Fruit fly (Drosophila melanogaster) whole organism, embryonic: ENCODE data around the gene Sgp.
A peak's percentile ranks its signal among the peaks of the same experiment; 100 is the strongest.

Experiments
- CG10209 ChIP-seq: fragments of 200-800 bp; sonication (Bioruptor generic); optimal IDR thresholded peaks from 3 replicates; lab custom pipeline; 2017; ENCODE audit warnings: missing biosample characterization, mild to moderate bottlenecking, missing genetic modification characterization, missing genetic modification reagents
- CG12391 ChIP-seq: fragments of 200-800 bp; sonication (Bioruptor generic); optimal IDR thresholded peaks from 3 replicates; lab custom pipeline; 2018; ENCODE audit warnings: missing biosample characterization, mild to moderate bottlenecking, missing genetic modification characterization, moderate library complexity
- CG14860 ChIP-seq: fragments of 200-800 bp; sonication (Bioruptor generic); IDR thresholded peaks from 3 replicates; pipeline ENCODE4 v1.3.6; 2022; ENCODE audit warnings: missing biosample characterization, missing genetic modification characterization; ENCODE audit not compliant: partially characterized antibody
- CG14965 ChIP-seq: fragments of 200-800 bp; sonication (Bioruptor generic); optimal IDR thresholded peaks from 2 replicates; lab custom pipeline; 2016; ENCODE audit warnings: missing biosample characterization, missing genetic modification characterization, borderline replicate concordance
- CG1647 ChIP-seq: fragments of 200-800 bp; sonication (Bioruptor generic); optimal IDR thresholded peaks from 3 replicates; lab custom pipeline; 2016; ENCODE audit warnings: missing biosample characterization, missing genetic modification characterization
- CG16815 ChIP-seq: fragments of 200-800 bp; sonication (Bioruptor generic); optimal IDR thresholded peaks from 3 replicates; lab custom pipeline; 2017; ENCODE audit warnings: missing biosample characterization, mild to moderate bottlenecking, missing genetic modification characterization
- CG30020 ChIP-seq: fragments of 200-800 bp; optimal IDR thresholded peaks from 2 replicates; lab custom pipeline; 2019; ENCODE audit warnings: missing biosample characterization, mild to moderate bottlenecking, missing genetic modification characterization, moderate library complexity
- CG3163 ChIP-seq: fragments of 200-800 bp; sonication (Bioruptor generic); optimal IDR thresholded peaks from 3 replicates; lab custom pipeline; 2016; ENCODE audit warnings: missing biosample characterization, missing genetic modification characterization
- CG34422 ChIP-seq: fragments of 200-800 bp; sonication (Bioruptor generic); IDR thresholded peaks from 3 replicates; pipeline ENCODE4 v1.3.6; 2022; ENCODE audit warnings: missing biosample characterization, missing genetic modification characterization
- CG43689 ChIP-seq: fragments of 200-800 bp; sonication (Bioruptor generic); IDR thresholded peaks from 2 replicates; pipeline ENCODE4 v1.3.6; 2022; ENCODE audit warnings: missing biosample characterization, missing genetic modification characterization
- CG4617 ChIP-seq: fragments of 200-800 bp; sonication (Bioruptor generic); optimal IDR thresholded peaks from 3 replicates; lab custom pipeline; 2016; ENCODE audit warnings: missing biosample characterization, missing genetic modification characterization, borderline replicate concordance
- CG4707 ChIP-seq: fragments of 200-800 bp; sonication (Bioruptor generic); optimal IDR thresholded peaks from 2 replicates; lab custom pipeline; 2018; ENCODE audit warnings: missing biosample characterization, mild to moderate bottlenecking, missing genetic modification characterization, moderate library complexity
- CG6175 ChIP-seq: fragments of 200-800 bp; sonication (Bioruptor generic); IDR thresholded peaks from 3 replicates; pipeline ENCODE4 v1.3.6; 2022; ENCODE audit warnings: missing biosample characterization, missing genetic modification characterization
- CG7372 ChIP-seq: fragments of 200-800 bp; sonication (Bioruptor generic); IDR thresholded peaks from 2 replicates; pipeline ENCODE4 v1.3.6; 2022; ENCODE audit warnings: missing biosample characterization, missing genetic modification characterization
- CG8281 ChIP-seq: fragments of 200-800 bp; sonication (Bioruptor generic); optimal IDR thresholded peaks from 2 replicates; lab custom pipeline; 2018; ENCODE audit warnings: missing biosample characterization, mild to moderate bottlenecking, missing genetic modification characterization, moderate library complexity
- CG9437 ChIP-seq: fragments of 200-800 bp; sonication (Bioruptor generic); optimal IDR thresholded peaks from 2 replicates; lab custom pipeline; 2018; ENCODE audit warnings: missing biosample characterization, mild to moderate bottlenecking, missing genetic modification characterization
- CG9876 ChIP-seq: fragments of 200-800 bp; sonication (Bioruptor generic); optimal IDR thresholded peaks from 2 replicates; lab custom pipeline; 2016; ENCODE audit warnings: missing biosample characterization, missing genetic modification characterization
- CoRest ChIP-seq: fragments of 200-800 bp; sonication (Bioruptor generic); optimal IDR thresholded peaks from 3 replicates; lab custom pipeline; 2018; ENCODE audit warnings: missing biosample characterization, mild to moderate bottlenecking, missing genetic modification characterization, moderate library complexity
- Doc3 ChIP-seq: fragments of 200-800 bp; sonication (Bioruptor generic); IDR thresholded peaks from 3 replicates; pipeline ENCODE4 v1.3.6; 2022; ENCODE audit warnings: missing biosample characterization, missing genetic modification characterization; ENCODE audit not compliant: partially characterized antibody
- Elba2 ChIP-seq: fragments of 200-800 bp; sonication (Bioruptor generic); optimal IDR thresholded peaks from 3 replicates; lab custom pipeline; 2016; ENCODE audit warnings: missing biosample characterization, missing genetic modification characterization
- Jarid2 ChIP-seq: fragments of 200-800 bp; sonication (Bioruptor generic); optimal IDR thresholded peaks from 3 replicates; lab custom pipeline; 2017; ENCODE audit warnings: mild to moderate bottlenecking, missing biosample characterization, missing genetic modification reagents, missing genetic modification characterization
- Kr ChIP-seq: fragments of 200-800 bp; sonication (Bioruptor generic); optimal IDR thresholded peaks from 2 replicates; lab custom pipeline; 2017; ENCODE audit warnings: missing biosample characterization, mild to moderate bottlenecking, missing genetic modification characterization
- MBD-R2 ChIP-seq: fragments of 200-800 bp; sonication (Bioruptor generic); IDR thresholded peaks from 2 replicates; pipeline ENCODE4 v1.3.6; 2022; ENCODE audit warnings: missing biosample characterization, missing genetic modification characterization
- NC2α ChIP-seq: fragments of 200-800 bp; sonication (Bioruptor generic); optimal IDR thresholded peaks from 2 replicates; lab custom pipeline; 2016; ENCODE audit warnings: missing biosample characterization, missing genetic modification characterization
- Nf-YC ChIP-seq: fragments of 200-800 bp; optimal IDR thresholded peaks from 3 replicates; lab custom pipeline; 2019; ENCODE audit warnings: missing biosample characterization, mild to moderate bottlenecking, missing genetic modification characterization, moderate library complexity
- Sin3A ChIP-seq: fragments of >200 bp; optimal IDR thresholded peaks from 2 replicates; lab custom pipeline; 2018
- Spps ChIP-seq: fragments of 200-800 bp; sonication (Bioruptor generic); optimal IDR thresholded peaks from 2 replicates; lab custom pipeline; 2018; ENCODE audit warnings: missing biosample characterization, mild to moderate bottlenecking, missing genetic modification characterization
- Ssrp ChIP-seq: fragments of 200-800 bp; sonication (Bioruptor generic); optimal IDR thresholded peaks from 2 replicates; lab custom pipeline; 2018; ENCODE audit warnings: missing biosample characterization, mild to moderate bottlenecking, missing genetic modification characterization, moderate library complexity
- Taf1 ChIP-seq: fragments of 200-800 bp; sonication (Bioruptor generic); IDR thresholded peaks from 2 replicates; pipeline ENCODE4 v1.3.6; 2022; ENCODE audit warnings: missing biosample characterization, missing genetic modification characterization
- Trl ChIP-seq, 3 experiments: fragments of >200 bp in 2 of 3; fragments of 200-800 bp in 1 of 3; sonication (Bioruptor generic) in 1 of 3; optimal IDR thresholded peaks; 2 replicates in 1 of 3; 3 replicates in 2 of 3; lab custom pipeline; 2016 to 2017; ENCODE audit warnings: missing biosample characterization in 1 of 3, missing genetic modification characterization in 1 of 3
- ab ChIP-seq: fragments of 200-800 bp; sonication (Bioruptor generic); optimal IDR thresholded peaks from 2 replicates; lab custom pipeline; 2016; ENCODE audit warnings: missing biosample characterization, missing genetic modification characterization
- bowl ChIP-seq: fragments of 200-800 bp; sonication (Bioruptor generic); IDR thresholded peaks from 2 replicates; pipeline ENCODE4 v1.3.6; 2022; ENCODE audit warnings: missing biosample characterization, missing genetic modification characterization
- cg ChIP-seq: fragments of 200-800 bp; sonication (Bioruptor generic); optimal IDR thresholded peaks from 3 replicates; lab custom pipeline; 2019; ENCODE audit warnings: missing biosample characterization, mild to moderate bottlenecking, missing genetic modification characterization, moderate library complexity
- chif ChIP-seq, 2 experiments: fragments of 200-800 bp; sonication (Bioruptor generic); optimal IDR thresholded peaks; 3 replicates each; lab custom pipeline; 2016; ENCODE audit warnings: missing biosample characterization in 2 of 2, missing genetic modification characterization in 2 of 2
- chn ChIP-seq: fragments of 200-800 bp; sonication (Bioruptor generic); optimal IDR thresholded peaks from 2 replicates; lab custom pipeline; 2016; ENCODE audit warnings: missing biosample characterization, missing genetic modification characterization
- ci ChIP-seq: fragments of 200-800 bp; sonication (Bioruptor generic); IDR thresholded peaks from 3 replicates; pipeline ENCODE4 v1.3.6; 2022; ENCODE audit warnings: missing biosample characterization, missing genetic modification characterization
- dimm ChIP-seq: fragments of 200-800 bp; sonication (Bioruptor generic); IDR thresholded peaks from 2 replicates; pipeline ENCODE4 v1.3.6; 2022; ENCODE audit warnings: missing biosample characterization, missing genetic modification characterization
- dmrt99B ChIP-seq: fragments of 200-800 bp; sonication (Bioruptor generic); optimal IDR thresholded peaks from 2 replicates; lab custom pipeline; 2018; ENCODE audit warnings: missing biosample characterization, mild to moderate bottlenecking, missing genetic modification characterization, moderate library complexity
- fru ChIP-seq: fragments of >200 bp; optimal IDR thresholded peaks from 2 replicates; lab custom pipeline; 2017
- ham ChIP-seq: fragments of 200-800 bp; sonication (Bioruptor generic); IDR thresholded peaks from 2 replicates; pipeline ENCODE4 v1.3.6; 2022; ENCODE audit warnings: missing biosample characterization, missing genetic modification characterization
- hb ChIP-seq: fragments of 200-800 bp; sonication (Bioruptor generic); IDR thresholded peaks from 3 replicates; pipeline ENCODE4 v1.3.6; 2022; ENCODE audit warnings: missing biosample characterization, missing genetic modification characterization; ENCODE audit not compliant: partially characterized antibody
- insv ChIP-seq, 2 experiments: fragments of 200-800 bp; sonication (Bioruptor generic); optimal IDR thresholded peaks; 3 replicates each; lab custom pipeline; 2016 to 2018; ENCODE audit warnings: missing biosample characterization in 2 of 2, missing genetic modification characterization in 2 of 2
- inv ChIP-seq: fragments of 200-800 bp; sonication (Bioruptor generic); IDR thresholded peaks from 2 replicates; pipeline ENCODE4 v1.3.6; 2022; ENCODE audit warnings: missing biosample characterization, missing genetic modification characterization; ENCODE audit not compliant: partially characterized antibody
- mirr ChIP-seq: fragments of 200-800 bp; sonication (Bioruptor generic); optimal IDR thresholded peaks from 3 replicates; lab custom pipeline; 2018; ENCODE audit warnings: missing biosample characterization, mild to moderate bottlenecking, missing genetic modification characterization
- odd ChIP-seq: fragments of 200-800 bp; sonication (Bioruptor generic); optimal IDR thresholded peaks from 2 replicates; lab custom pipeline; 2017; ENCODE audit warnings: missing biosample characterization, mild to moderate bottlenecking, missing genetic modification characterization
- peb ChIP-seq: fragments of 200-800 bp; sonication (Bioruptor generic); IDR thresholded peaks from 2 replicates; pipeline ENCODE4 v1.3.6; 2022; ENCODE audit warnings: missing biosample characterization, missing genetic modification characterization
- psq ChIP-seq: fragments of 200-800 bp; sonication (Bioruptor generic); optimal IDR thresholded peaks from 2 replicates; lab custom pipeline; 2017; ENCODE audit warnings: missing biosample characterization, missing genetic modification characterization
- trem ChIP-seq: fragments of 200-800 bp; optimal IDR thresholded peaks from 3 replicates; lab custom pipeline; 2019; ENCODE audit warnings: missing biosample characterization, mild to moderate bottlenecking, missing genetic modification characterization, moderate library complexity
- tup ChIP-seq: fragments of 200-800 bp; sonication (Bioruptor generic); optimal IDR thresholded peaks from 2 replicates; lab custom pipeline; 2016; ENCODE audit warnings: missing biosample characterization, mild to moderate bottlenecking, missing genetic modification characterization, moderate library complexity
- vnd ChIP-seq: fragments of 200-800 bp; sonication (Bioruptor generic); IDR thresholded peaks from 3 replicates; pipeline ENCODE4 v1.3.6; 2022; ENCODE audit warnings: missing biosample characterization, missing genetic modification characterization; ENCODE audit not compliant: partially characterized antibody

The Sgp gene

dm6 chr2L:8545393-8546100 is 26.1 kb downstream of the Sgp start (continued):
- TF ChIP-seq CG9437 (GFP tag; lab: Kevin White, UChicago) (no peak), chn (GFP tag; lab: Kevin White, UChicago) (no peak), Taf1 (GFP tag; lab: Robert Waterston, UW) (no peak), mirr (GFP tag; lab: Kevin White, UChicago) (no peak), Elba2 (no peak), psq (GFP tag; lab: Kevin White, UChicago) (no peak), CG14860 (no peak), CG12391 (tag; lab: Kevin White, UChicago) (peak; percentile 4), chif (GFP tag; optimal IDR thresholded peaks at IDR 0.05; lab: Kevin White, UChicago) (peak in 1 of 2 experiments; percentile 18), ham (GFP tag; lab: Robert Waterston, UW) (no peak), odd (GFP tag; lab: Kevin White, UChicago) (no peak), Kr (GFP tag; lab: Kevin White, UChicago) (no peak), CG34422 (GFP tag; lab: Robert Waterston, UW) (no peak), insv (GFP tag; optimal IDR thresholded peaks at IDR 0.05; lab: Kevin White, UChicago) (no peak), CG14965 (GFP tag; lab: Kevin White, UChicago) (no peak), CG9876 (GFP tag; lab: Kevin White, UChicago) (no peak), MBD-R2 (GFP tag; lab: Robert Waterston, UW) (no peak), hb (GFP tag; lab: Robert Waterston, UW) (no peak), CG30020 (tag; lab: Kevin White, UChicago) (no peak), bowl (GFP tag; lab: Robert Waterston, UW) (no peak), fru (no peak), Doc3 (GFP tag; lab: Robert Waterston, UW) (no peak), CoRest (peak; percentile 17), cg (GFP tag; lab: Kevin White, UChicago) (no peak), Spps (no peak), CG3163 (no peak), trem (tag; lab: Kevin White, UChicago) (no peak), dmrt99B (tag; lab: Kevin White, UChicago) (no peak), CG7372 (GFP tag; lab: Robert Waterston, UW) (no peak), CG4707 (GFP tag; lab: Kevin White, UChicago) (peak; percentile 39), peb (no peak), CG1647 (GFP tag; lab: Kevin White, UChicago) (no peak), Ssrp (tag; lab: Kevin White, UChicago) (no peak), tup (peak; percentile 15), Trl (optimal IDR thresholded peaks at IDR 0.05; lab: Kevin White, UChicago) (no peak), Trl (GFP tag; optimal IDR thresholded peaks at IDR 0.05; lab: Kevin White, UChicago) (no peak), Nf-YC (tag; lab: Kevin White, UChicago) (no peak), CG6175 (GFP tag; lab: Robert Waterston, UW) (no peak), CG43689 (GFP tag; lab: Robert Waterston, UW) (no peak), NC2α (GFP tag; lab: Kevin White, UChicago) (no peak), Jarid2 (no peak), vnd (GFP tag; lab: Robert Waterston, UW) (no peak), ci (GFP tag; lab: Robert Waterston, UW) (0 out of 3 replicates have a peak, but pooled peaks have one; percentile 15), inv (GFP tag; lab: Robert Waterston, UW) (no peak), CG8281 (tag; lab: Kevin White, UChicago) (no peak), CG16815 (no peak), dimm (GFP tag; lab: Robert Waterston, UW) (no peak), ab (GFP tag; lab: Kevin White, UChicago) (no peak), CG10209 (no peak), CG4617 (GFP tag; lab: Kevin White, UChicago) (no peak), Sin3A (lab: Kevin White, UChicago) (no peak)
